Worm (Caenorhabditis elegans) whole organism, young adult: ENCODE results near the gene M106.3.
"Not testable (repeated sequence)": the region's sequence is repeated elsewhere in the genome, so short reads cannot be mapped to it uniquely, and the experiment has no call there.

Source experiments
- B0261.1 ChIP-seq: sonication (generic microtip); optimal IDR thresholded peaks from 2 replicates; lab custom pipeline; 2016; ENCODE audit warnings: mild to moderate bottlenecking, missing genetic modification characterization, moderate library complexity, missing compliant biosample characterization
- F10E7.11 ChIP-seq: sonication (generic microtip); optimal IDR thresholded peaks from 2 replicates; lab custom pipeline; 2017; ENCODE audit warnings: mild to moderate bottlenecking, missing genetic modification characterization, moderate library complexity, missing compliant biosample characterization
- F33H1.4 ChIP-seq: fragments of 200-800 bp; sonication (Bioruptor generic); IDR thresholded peaks from 2 replicates; pipeline ENCODE4 v1.3.6; 2022; ENCODE audit warnings: missing genetic modification reagents, missing genetic modification characterization, missing compliant biosample characterization
- F55B11.4 ChIP-seq: sonication (generic microtip); optimal IDR thresholded peaks from 2 replicates; lab custom pipeline; 2016; ENCODE audit warnings: missing compliant biosample characterization, missing genetic modification characterization, borderline replicate concordance; ENCODE audit not compliant: insufficient read depth
- F57C9.4 ChIP-seq: sonication (generic microtip); optimal IDR thresholded peaks from 2 replicates; lab custom pipeline; 2017; ENCODE audit warnings: mild to moderate bottlenecking, missing genetic modification characterization, missing compliant biosample characterization
- Y56A3A.18 ChIP-seq: fragments of 200-800 bp; sonication (Bioruptor generic); IDR thresholded peaks from 2 replicates; pipeline ENCODE4 v1.3.6; 2022; ENCODE audit warnings: missing genetic modification reagents, missing genetic modification characterization, missing compliant biosample characterization
- Y79H2A.3 ChIP-seq: fragments of 200-800 bp; sonication (Bioruptor generic); conservative IDR thresholded peaks from 2 replicates; pipeline ENCODE4 v1.3.6; 2022; ENCODE audit warnings: missing genetic modification reagents, missing genetic modification characterization, missing compliant biosample characterization
- aptf-3 ChIP-seq: fragments of 200-800 bp; sonication (Bioruptor generic); IDR thresholded peaks from 2 replicates; pipeline ENCODE4 v1.3.6; 2022; ENCODE audit warnings: missing genetic modification characterization, missing compliant biosample characterization
- atf-7 ChIP-seq: sonication (generic microtip); optimal IDR thresholded peaks from 2 replicates; lab custom pipeline; 2017; ENCODE audit warnings: mild to moderate bottlenecking, missing genetic modification characterization, missing compliant biosample characterization
- attf-5 ChIP-seq: fragments of 200-800 bp; sonication (Bioruptor generic); optimal IDR thresholded peaks from 2 replicates; lab custom pipeline; 2018; ENCODE audit warnings: mild to moderate bottlenecking, missing genetic modification characterization, missing compliant biosample characterization
- bed-2 ChIP-seq: fragments of 200-800 bp; sonication (Bioruptor generic); IDR thresholded peaks from 2 replicates; pipeline ENCODE4 v1.3.6; 2022; ENCODE audit warnings: missing genetic modification reagents, missing genetic modification characterization, missing compliant biosample characterization
- cebp-1 ChIP-seq, 2 experiments: fragments of 200-800 bp in 1 of 2; sonication (Bioruptor generic) in 1 of 2; sonication (generic microtip) in 1 of 2; IDR thresholded peaks in 1 of 2; optimal IDR thresholded peaks in 1 of 2; 2 replicates each; pipeline versions ENCODE4 v1.3.6 to Lab custom; 2017 to 2022; ENCODE audit warnings: missing compliant biosample characterization in 2 of 2, missing genetic modification characterization in 2 of 2, mild to moderate bottlenecking in 1 of 2, missing genetic modification reagents in 1 of 2, moderate library complexity in 1 of 2
- cebp-2 ChIP-seq: fragments of 200-800 bp; sonication (Bioruptor generic); IDR thresholded peaks from 2 replicates; pipeline ENCODE4 v1.3.6; 2022; ENCODE audit warnings: missing genetic modification characterization, missing compliant biosample characterization
- ceh-100 ChIP-seq: fragments of 200-800 bp; sonication (Bioruptor generic); IDR thresholded peaks from 2 replicates; pipeline ENCODE4 v1.3.6; 2022; ENCODE audit warnings: missing genetic modification reagents, missing genetic modification characterization, missing compliant biosample characterization
- dox-1 ChIP-seq: fragments of 200-800 bp; sonication (Bioruptor generic); IDR thresholded peaks from 2 replicates; pipeline ENCODE4 v1.3.6; 2022; ENCODE audit warnings: missing genetic modification reagents, missing genetic modification characterization, missing compliant biosample characterization
- egl-18 ChIP-seq: fragments of 200-800 bp; sonication (Bioruptor generic); IDR thresholded peaks from 2 replicates; pipeline ENCODE4 v1.3.6; 2022; ENCODE audit warnings: missing genetic modification reagents, missing genetic modification characterization, missing compliant biosample characterization
- egrh-3 ChIP-seq: fragments of 200-800 bp; sonication (Bioruptor generic); IDR thresholded peaks from 2 replicates; pipeline ENCODE4 v1.3.6; 2022; ENCODE audit warnings: missing genetic modification reagents, missing genetic modification characterization, missing compliant biosample characterization
- ekl-4 ChIP-seq: fragments of 200-800 bp; sonication (Bioruptor generic); IDR thresholded peaks from 2 replicates; pipeline ENCODE4 v1.3.6; 2022; ENCODE audit warnings: missing genetic modification reagents, missing genetic modification characterization, missing compliant biosample characterization
- fkh-3 ChIP-seq: sonication (generic microtip); optimal IDR thresholded peaks from 2 replicates; lab custom pipeline; 2016; ENCODE audit warnings: mild to moderate bottlenecking, missing genetic modification characterization, missing compliant biosample characterization
- hlh-26 ChIP-seq: fragments of 200-800 bp; sonication (Bioruptor generic); conservative IDR thresholded peaks from 2 replicates; pipeline ENCODE4 v1.3.6; 2022; ENCODE audit warnings: missing genetic modification reagents, missing genetic modification characterization, missing compliant biosample characterization
- hmg-20 ChIP-seq: fragments of 200-800 bp; sonication (Bioruptor generic); IDR thresholded peaks from 2 replicates; pipeline ENCODE4 v1.3.6; 2022; ENCODE audit warnings: missing genetic modification reagents, missing genetic modification characterization, missing compliant biosample characterization
- lin-26 ChIP-seq: fragments of 200-800 bp; sonication (Bioruptor generic); IDR thresholded peaks from 2 replicates; pipeline ENCODE4 v1.3.6; 2022; ENCODE audit warnings: missing genetic modification reagents, missing genetic modification characterization, missing compliant biosample characterization
- lsl-1 ChIP-seq: fragments of 200-800 bp; sonication (Bioruptor generic); optimal IDR thresholded peaks from 2 replicates; lab custom pipeline; 2018; ENCODE audit warnings: mild to moderate bottlenecking, missing genetic modification characterization, moderate library complexity, missing compliant biosample characterization
- madf-3 ChIP-seq: fragments of 200-800 bp; sonication (Bioruptor generic); IDR thresholded peaks from 2 replicates; pipeline ENCODE4 v1.3.6; 2022; ENCODE audit warnings: missing genetic modification reagents, missing genetic modification characterization, missing compliant biosample characterization
- madf-6 ChIP-seq: fragments of 200-800 bp; sonication (Bioruptor generic); IDR thresholded peaks from 2 replicates; pipeline ENCODE4 v1.3.6; 2022; ENCODE audit warnings: missing genetic modification reagents, missing genetic modification characterization, missing compliant biosample characterization
- madf-8 ChIP-seq: fragments of 200-800 bp; sonication (Bioruptor generic); conservative IDR thresholded peaks from 2 replicates; pipeline ENCODE4 v1.3.6; 2022; ENCODE audit warnings: missing genetic modification reagents, missing genetic modification characterization, missing compliant biosample characterization
- mxl-1 ChIP-seq: sonication (generic microtip); optimal IDR thresholded peaks from 2 replicates; lab custom pipeline; 2016; ENCODE audit warnings: missing genetic modification characterization, missing compliant biosample characterization
- nhr-120 ChIP-seq: fragments of 200-800 bp; sonication (Bioruptor generic); IDR thresholded peaks from 2 replicates; pipeline ENCODE4 v1.3.6; 2022; ENCODE audit warnings: missing genetic modification characterization, missing compliant biosample characterization
- nhr-80 ChIP-seq: sonication (generic microtip); optimal IDR thresholded peaks from 2 replicates; lab custom pipeline; 2016; ENCODE audit warnings: missing genetic modification characterization, missing compliant biosample characterization
- sdz-38 ChIP-seq: sonication (generic microtip); optimal IDR thresholded peaks from 2 replicates; lab custom pipeline; 2016; ENCODE audit warnings: missing genotype, missing genetic modification characterization, missing compliant biosample characterization
- sptf-2 ChIP-seq: fragments of 200-800 bp; sonication (Bioruptor generic); optimal IDR thresholded peaks from 2 replicates; lab custom pipeline; 2018; ENCODE audit warnings: mild to moderate bottlenecking, missing genetic modification characterization, missing compliant biosample characterization
- ztf-22 ChIP-seq: fragments of 200-800 bp; sonication (Bioruptor generic); optimal IDR thresholded peaks from 2 replicates; lab custom pipeline; 2018; ENCODE audit warnings: mild to moderate bottlenecking, missing genetic modification characterization, moderate library complexity, missing compliant biosample characterization
- ztf-6 ChIP-seq: fragments of 200-800 bp; sonication (Bioruptor generic); IDR thresholded peaks from 2 replicates; pipeline ENCODE4 v1.3.6; 2022; ENCODE audit warnings: missing genetic modification reagents, missing genetic modification characterization, missing compliant biosample characterization

The M106.3 gene

ce11 chrII:10860840-10861239, at the start of gene M106.3:
M106.3 (minus strand) TSS chrII:10860909.
- TF ChIP-seq attf-5 (GFP tag; lab: Kevin White, UChicago), result peak; percentile 7
- no peak for TF ChIP-seq sptf-2
- peak; percentile 61; the same call in 1 of the 2 replicates for TF ChIP-seq dox-1 (GFP tag; lab: Robert Waterston, UW)
- no peak for TF ChIP-seq ekl-4 (GFP tag; lab: Robert Waterston, UW)
- peak; percentile 11 for TF ChIP-seq atf-7 (tag; lab: Kevin White, UChicago)
- TF ChIP-seq cebp-1 (GFP tag; IDR thresholded peaks at IDR 0.05; lab: Robert Waterston, UW), result no peak
- peak; percentile 41 for TF ChIP-seq cebp-1 (tag; optimal IDR thresholded peaks at IDR 0.05; lab: Kevin White, UChicago)
- no peak for TF ChIP-seq F57C9.4 (tag; lab: Kevin White, UChicago)
- peak; percentile 94 for TF ChIP-seq nhr-80 (tag; lab: Kevin White, UChicago)
- TF ChIP-seq, all 124 proteins: peak for 5

ce11 chrII:10910219-10910618, 49.5 kb upstream of the M106.3 start, which contains the start of gene sra-11:
sra-11 (minus strand) TSS chrII:10910319.
- TF ChIP-seq aptf-3 (no peak), ztf-6 (GFP tag; lab: Robert Waterston, UW) (no peak), hlh-26 (GFP tag; lab: Robert Waterston, UW) (no peak), ztf-22 (GFP tag; lab: Kevin White, UChicago) (no peak), F33H1.4 (no peak), cebp-2 (GFP tag; lab: Robert Waterston, UW) (no peak), madf-6 (no peak), bed-2 (GFP tag; lab: Robert Waterston, UW) (no peak), nhr-120 (no peak), lsl-1 (no peak), B0261.1 (tag; lab: Kevin White, UChicago) (no peak), egrh-3 (GFP tag; lab: Robert Waterston, UW) (no peak), ceh-100 (no peak), Y56A3A.18 (no peak), fkh-3 (tag; lab: Kevin White, UChicago) (no peak), Y79H2A.3 (GFP tag; lab: Robert Waterston, UW) (no peak), hmg-20 (GFP tag; lab: Robert Waterston, UW) (no peak), F55B11.4 (tag; lab: Kevin White, UChicago) (no peak), madf-8 (GFP tag; lab: Robert Waterston, UW) (no peak), mxl-1 (tag; lab: Kevin White, UChicago) (no peak)

DNA sequence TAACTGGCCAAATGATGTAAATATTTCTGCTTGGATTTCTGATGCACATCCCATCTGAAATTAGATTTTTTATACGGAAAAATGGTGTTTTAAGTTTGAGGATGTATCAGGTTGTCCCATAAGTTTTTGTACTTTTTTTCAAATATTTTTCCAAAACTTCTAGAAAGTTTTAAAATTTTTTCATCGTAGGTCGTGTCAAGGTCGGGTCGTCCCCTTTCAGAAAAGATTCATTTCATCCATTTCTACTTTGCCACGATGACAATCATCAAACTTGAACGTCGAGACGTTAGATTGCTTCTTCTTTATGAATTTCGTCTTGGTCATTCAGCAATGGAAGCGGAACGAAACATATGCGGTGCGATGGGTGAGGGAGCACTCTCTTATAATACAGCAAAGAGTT, 43.7 kb upstream of the M106.3 start, which contains the start of gene sra-12:
sra-12 (minus strand) TSS at position 101 of the 400 bp plus-strand sequence.
- not testable (repeated sequence) for TF ChIP-seq lin-26; F10E7.11 (tag; lab: Kevin White, UChicago); egl-18

ce11 chrII:10902104-10902503, 41.4 kb upstream of the M106.3 start, which contains the start of gene gly-1:
gly-1 (minus strand) TSS chrII:10902204.
- TF ChIP-seq madf-8 (GFP tag; lab: Robert Waterston, UW) (no peak), madf-6 (no peak), madf-3 (GFP tag; lab: Robert Waterston, UW) (no peak), sdz-38 (tag; lab: Kevin White, UChicago) (no peak), hlh-26 (GFP tag; lab: Robert Waterston, UW) (no peak)
